Worm (Caenorhabditis elegans) whole organism, L1 larva: ENCODE data around the gene msp-31.

Source experiments
- C16A3.4 ChIP-seq: fragments of 150-350 bp; optimal IDR thresholded peaks from 2 replicates; lab custom pipeline; 2014; ENCODE audit warnings: missing biosample characterization, missing genetic modification characterization
- aha-1 ChIP-seq: fragments of 150-350 bp; optimal IDR thresholded peaks from 2 replicates; lab custom pipeline; 2014; ENCODE audit warnings: missing biosample characterization, missing genetic modification characterization
- alr-1 ChIP-seq: fragments of 200-800 bp; sonication (Bioruptor generic); optimal IDR thresholded peaks from 2 replicates; lab custom pipeline; 2018; ENCODE audit warnings: borderline replicate concordance, mild to moderate bottlenecking, missing genetic modification characterization, missing compliant biosample characterization
- ama-1 ChIP-seq: fragments of 150-350 bp; optimal IDR thresholded peaks from 2 replicates; lab custom pipeline; 2014
- blmp-1 ChIP-seq: fragments of 150-350 bp; optimal IDR thresholded peaks from 2 replicates; lab custom pipeline; 2014; ENCODE audit warnings: missing biosample characterization, missing genetic modification characterization
- ceh-8 ChIP-seq: fragments of 200-800 bp; sonication (Bioruptor generic); optimal IDR thresholded peaks from 2 replicates; lab custom pipeline; 2018; ENCODE audit warnings: mild to moderate bottlenecking, missing genetic modification characterization, moderate library complexity, missing compliant biosample characterization
- ceh-90 ChIP-seq: sonication (generic microtip); optimal IDR thresholded peaks from 2 replicates; lab custom pipeline; 2016; ENCODE audit warnings: missing genetic modification characterization, missing compliant biosample characterization
- ces-1 ChIP-seq: fragments of 150-350 bp; optimal IDR thresholded peaks from 2 replicates; lab custom pipeline; 2014; ENCODE audit warnings: missing biosample characterization, missing genetic modification reagents, missing genetic modification characterization
- efl-1 ChIP-seq, 4 experiments: fragments of 150-350 bp; optimal IDR thresholded peaks in 3 of 4; peaks in 1 of 4; 1 replicate in 1 of 4; 2 replicates in 3 of 4; lab custom pipeline; 2014; ENCODE audit warnings: missing biosample characterization in 2 of 4, missing genetic modification characterization in 2 of 4, missing genetic modification reagents in 2 of 4
- egl-13 ChIP-seq: sonication (generic microtip); optimal IDR thresholded peaks from 2 replicates; lab custom pipeline; 2016; ENCODE audit warnings: missing genotype, missing genetic modification reagents, missing genetic modification characterization, missing compliant biosample characterization
- egl-27 ChIP-seq, 2 experiments: fragments of 150-350 bp in 1 of 2; sonication (generic microtip); optimal IDR thresholded peaks; 3 replicates each; lab custom pipeline; 2017 to 2018; ENCODE audit warnings: missing biosample characterization in 2 of 2, missing genetic modification characterization in 2 of 2, missing genetic modification reagents in 2 of 2
- elt-2 ChIP-seq: sonication (generic microtip); optimal IDR thresholded peaks from 2 replicates; lab custom pipeline; 2016; ENCODE audit warnings: missing genetic modification characterization, mild to moderate bottlenecking, inconsistent platforms, missing compliant biosample characterization, missing genetic modification reagents
- elt-3 ChIP-seq, 6 experiments: fragments of 150-350 bp in 1 of 6; sonication (generic microtip); optimal IDR thresholded peaks; 2 replicates each; lab custom pipeline; 2017 to 2018; ENCODE audit warnings: missing biosample characterization in 6 of 6, missing genetic modification characterization in 6 of 6, inconsistent platforms in 1 of 6
- ets-5 ChIP-seq: fragments of 200-800 bp; sonication (Bioruptor generic); IDR thresholded peaks from 2 replicates; pipeline ENCODE4 v1.3.6; 2022; ENCODE audit warnings: missing genetic modification characterization, missing compliant biosample characterization
- fkh-8 ChIP-seq: sonication (generic microtip); optimal IDR thresholded peaks from 2 replicates; lab custom pipeline; 2016; ENCODE audit warnings: mild to moderate bottlenecking, missing genetic modification characterization, missing compliant biosample characterization
- fos-1 ChIP-seq: fragments of 150-350 bp; optimal IDR thresholded peaks from 2 replicates; lab custom pipeline; 2014; ENCODE audit warnings: missing biosample characterization, missing genetic modification characterization
- hlh-4 ChIP-seq: sonication (generic microtip); optimal IDR thresholded peaks from 2 replicates; lab custom pipeline; 2016; ENCODE audit warnings: mild to moderate bottlenecking, missing genetic modification characterization, missing compliant biosample characterization
- hpl-2 ChIP-seq: fragments of 150-350 bp; optimal IDR thresholded peaks from 2 replicates; lab custom pipeline; 2014; ENCODE audit warnings: missing biosample characterization, missing genetic modification reagents, missing genetic modification characterization
- irx-1 ChIP-seq: sonication (generic microtip); optimal IDR thresholded peaks from 2 replicates; lab custom pipeline; 2016; ENCODE audit warnings: missing genetic modification characterization, missing compliant biosample characterization
- jun-1 ChIP-seq: fragments of 150-350 bp; optimal IDR thresholded peaks from 2 replicates; lab custom pipeline; 2014; ENCODE audit warnings: missing biosample characterization, missing genetic modification reagents, missing genetic modification characterization
- lin-13 ChIP-seq: fragments of 150-350 bp; optimal IDR thresholded peaks from 2 replicates; lab custom pipeline; 2014; ENCODE audit warnings: missing biosample characterization, missing genetic modification reagents, missing genetic modification characterization
- lin-14 ChIP-seq: fragments of 200-800 bp; sonication (Bioruptor generic); optimal IDR thresholded peaks from 2 replicates; lab custom pipeline; 2018; ENCODE audit warnings: mild to moderate bottlenecking, missing genetic modification characterization, moderate library complexity, missing compliant biosample characterization
- lin-15B ChIP-seq: fragments of 150-350 bp; sonication (generic microtip); optimal IDR thresholded peaks from 3 replicates; lab custom pipeline; 2014; ENCODE audit warnings: missing biosample characterization, missing genetic modification characterization
- lir-3 ChIP-seq: sonication (generic microtip); optimal IDR thresholded peaks from 2 replicates; lab custom pipeline; 2016; ENCODE audit warnings: mild to moderate bottlenecking, missing genetic modification characterization, moderate library complexity, missing compliant biosample characterization; ENCODE audit not compliant: poor library complexity
- mab-9 ChIP-seq: fragments of 200-800 bp; sonication (Bioruptor generic); IDR thresholded peaks from 2 replicates; pipeline ENCODE4 v1.3.6; 2022; ENCODE audit warnings: missing genetic modification reagents, missing genetic modification characterization, missing compliant biosample characterization
- mdl-1 ChIP-seq, 2 experiments: fragments of 150-350 bp; optimal IDR thresholded peaks; 2 replicates each; lab custom pipeline; 2014 to 2017; ENCODE audit warnings: missing biosample characterization in 2 of 2, missing genetic modification characterization in 2 of 2, inconsistent platforms in 1 of 2
- mef-2 ChIP-seq: fragments of 150-350 bp; optimal IDR thresholded peaks from 2 replicates; lab custom pipeline; 2014; ENCODE audit warnings: missing biosample characterization, missing genetic modification characterization
- mep-1 ChIP-seq: fragments of 150-350 bp; optimal IDR thresholded peaks from 2 replicates; lab custom pipeline; 2014; ENCODE audit warnings: missing biosample characterization, missing genetic modification characterization
- nhr-11 ChIP-seq: fragments of 150-350 bp; optimal IDR thresholded peaks from 2 replicates; lab custom pipeline; 2014; ENCODE audit warnings: missing biosample characterization, missing genetic modification characterization
- nhr-12 ChIP-seq: sonication (generic microtip); optimal IDR thresholded peaks from 2 replicates; lab custom pipeline; 2017; ENCODE audit warnings: missing biosample characterization, missing genetic modification characterization
- nhr-19 ChIP-seq: fragments of 200-800 bp; sonication (Bioruptor generic); conservative IDR thresholded peaks from 2 replicates; pipeline ENCODE4 v1.3.6; 2022; ENCODE audit warnings: missing genetic modification characterization, missing compliant biosample characterization
- nhr-20 ChIP-seq: sonication (generic microtip); optimal IDR thresholded peaks from 2 replicates; lab custom pipeline; 2016; ENCODE audit warnings: mild to moderate bottlenecking, missing genetic modification characterization, missing compliant biosample characterization
- nhr-47 ChIP-seq: sonication (generic microtip); optimal IDR thresholded peaks from 2 replicates; lab custom pipeline; 2016; ENCODE audit warnings: mild to moderate bottlenecking, missing genetic modification characterization, moderate library complexity, missing compliant biosample characterization
- nhr-71 ChIP-seq: sonication (generic microtip); optimal IDR thresholded peaks from 2 replicates; lab custom pipeline; 2016; ENCODE audit warnings: mild to moderate bottlenecking, missing genetic modification characterization, moderate library complexity, missing compliant biosample characterization
- nhr-76 ChIP-seq: sonication (generic microtip); optimal IDR thresholded peaks from 2 replicates; lab custom pipeline; 2017; ENCODE audit warnings: missing biosample characterization, missing genetic modification characterization
- nhr-77 ChIP-seq: fragments of 150-350 bp; optimal IDR thresholded peaks from 2 replicates; lab custom pipeline; 2014; ENCODE audit warnings: missing biosample characterization, missing genetic modification characterization
- nhr-90 ChIP-seq: sonication (generic microtip); optimal IDR thresholded peaks from 2 replicates; lab custom pipeline; 2016; ENCODE audit warnings: mild to moderate bottlenecking, missing genetic modification characterization, missing compliant biosample characterization; ENCODE audit not compliant: poor library complexity
- pag-3 ChIP-seq: sonication (generic microtip); optimal IDR thresholded peaks from 2 replicates; lab custom pipeline; 2017; ENCODE audit warnings: missing genetic modification characterization, mild to moderate bottlenecking, missing compliant biosample characterization, antibody characterized with exemption, borderline replicate concordance; ENCODE audit not compliant: insufficient read depth
- pqm-1 ChIP-seq: sonication (generic microtip); optimal IDR thresholded peaks from 3 replicates; lab custom pipeline; 2017; ENCODE audit warnings: missing biosample characterization, missing genetic modification characterization
- skn-1 ChIP-seq: fragments of 150-350 bp; optimal IDR thresholded peaks from 2 replicates; lab custom pipeline; 2014; ENCODE audit warnings: missing biosample characterization, missing genetic modification characterization
- unc-130 ChIP-seq: fragments of 150-350 bp; optimal IDR thresholded peaks from 2 replicates; lab custom pipeline; 2017; ENCODE audit warnings: missing biosample characterization, missing genetic modification characterization, inconsistent platforms
- unc-30 ChIP-seq: sonication (generic microtip); optimal IDR thresholded peaks from 2 replicates; lab custom pipeline; 2017; ENCODE audit warnings: missing biosample characterization, missing genetic modification characterization
- unc-98 ChIP-seq: fragments of 200-800 bp; sonication (Bioruptor generic); IDR thresholded peaks from 2 replicates; pipeline ENCODE4 v1.3.6; 2022; ENCODE audit warnings: missing genetic modification characterization, missing compliant biosample characterization
- zag-1 ChIP-seq: fragments of 150-350 bp; optimal IDR thresholded peaks from 2 replicates; lab custom pipeline; 2014; ENCODE audit warnings: missing biosample characterization, missing genetic modification characterization
- zip-4 ChIP-seq: fragments of 200-800 bp; sonication (Bioruptor generic); optimal IDR thresholded peaks from 2 replicates; lab custom pipeline; 2018; ENCODE audit warnings: mild to moderate bottlenecking, missing genetic modification characterization, moderate library complexity, missing compliant biosample characterization

msp-31 gene

ce11 chrII:4884403-4884802 lies 32.0 kb downstream of the msp-31 start:
- TF ChIP-seq fkh-8 (tag; lab: Kevin White, UChicago) (no peak), efl-1 (optimal IDR thresholded peaks at IDR 0.05; lab: Kevin White, UChicago) (no peak), efl-1 (GFP tag; optimal IDR thresholded peaks at IDR 0.05 in 1 of 2; lab: Kevin White, UChicago) (peak in 1 of 2 experiments; percentile 52), ceh-90 (tag; lab: Kevin White, UChicago) (no peak), lin-13 (no peak), zag-1 (tag; lab: Kevin White, UChicago) (no peak), unc-130 (no peak), lin-14 (GFP tag; lab: Kevin White, UChicago) (no peak), hlh-4 (no peak)

- no peak for TF ChIP-seq blmp-1 (tag; lab: Kevin White, UChicago)
- peak; percentile 10 for TF ChIP-seq elt-2 (tag; lab: Kevin White, UChicago)
Observed at ce11 chrII:4883412-4883811, 33.0 kb downstream of the msp-31 start, which contains the start of gene gst-8. gst-8 (plus strand) TSS chrII:4883712.

- TF ChIP-seq skn-1 (tag; lab: Kevin White, UChicago): no peak
- TF ChIP-seq efl-1 (optimal IDR thresholded peaks at IDR 0.05; lab: Kevin White, UChicago): no peak
- no peak for TF ChIP-seq efl-1 (GFP tag; optimal IDR thresholded peaks at IDR 0.05 in 1 of 2; lab: Kevin White, UChicago)
- no peak for TF ChIP-seq pqm-1 (tag; lab: Kevin White, UChicago)
- TF ChIP-seq nhr-20 (tag; lab: Kevin White, UChicago): peak; percentile 39
- TF ChIP-seq nhr-11: no peak
Observed at ce11 chrII:4882498-4882897, 33.9 kb downstream of the msp-31 start.

- TF ChIP-seq nhr-71 (tag; lab: Kevin White, UChicago): peak; percentile 48
- TF ChIP-seq ets-5 (GFP tag; lab: Robert Waterston, UW): no peak
- TF ChIP-seq nhr-11: no peak
- no peak for TF ChIP-seq mab-9 (GFP tag; lab: Robert Waterston, UW)
- TF ChIP-seq mef-2 (tag; lab: Kevin White, UChicago): no peak
- no peak for TF ChIP-seq egl-13
- no peak for TF ChIP-seq zip-4
- no peak for TF ChIP-seq nhr-77 (tag; lab: Kevin White, UChicago)
- TF ChIP-seq aha-1 (tag; lab: Kevin White, UChicago): no peak
- TF ChIP-seq ces-1 (GFP tag; lab: Kevin White, UChicago): no peak
- no peak for TF ChIP-seq pag-3 (tag; lab: Kevin White, UChicago)
- TF ChIP-seq C16A3.4 (tag; lab: Kevin White, UChicago): no peak
- TF ChIP-seq unc-30 (tag; lab: Kevin White, UChicago): no peak
- no peak for TF ChIP-seq lir-3 (tag; lab: Kevin White, UChicago)
- peak; percentile 98 for TF ChIP-seq skn-1 (tag; lab: Kevin White, UChicago)
- TF ChIP-seq lin-15B (tag; lab: Kevin White, UChicago): no peak
- no peak for TF ChIP-seq fos-1 (tag; lab: Kevin White, UChicago)
- TF ChIP-seq pqm-1 (tag; lab: Kevin White, UChicago): no peak
- no peak for TF ChIP-seq ceh-90 (tag; lab: Kevin White, UChicago)
- TF ChIP-seq mep-1 (tag; lab: Kevin White, UChicago): no peak
- TF ChIP-seq nhr-20 (tag; lab: Kevin White, UChicago): peak; percentile 90
- TF ChIP-seq nhr-47 (tag; lab: Kevin White, UChicago): no peak
- peak; percentile 3 for TF ChIP-seq efl-1 (optimal IDR thresholded peaks at IDR 0.05; lab: Kevin White, UChicago)
- TF ChIP-seq efl-1 (GFP tag; optimal IDR thresholded peaks at IDR 0.05 in 1 of 2; lab: Kevin White, UChicago): peak in 1 of 2 experiments; percentile 77
- peak; percentile 19 for TF ChIP-seq nhr-90 (tag; lab: Kevin White, UChicago)
- TF ChIP-seq jun-1: no peak
- no peak for TF ChIP-seq nhr-76 (tag; lab: Kevin White, UChicago)
- TF ChIP-seq alr-1: no peak
- TF ChIP-seq lin-14 (GFP tag; lab: Kevin White, UChicago): peak; percentile 65
- peak in 2 of 6 experiments; percentile 9 to 17 for TF ChIP-seq elt-3 (tag; optimal IDR thresholded peaks at IDR 0.05; lab: Kevin White, UChicago)
- TF ChIP-seq nhr-12 (tag; lab: Kevin White, UChicago): no peak
- peak in 1 of 2 experiments; percentile 29 for TF ChIP-seq mdl-1 (tag; optimal IDR thresholded peaks at IDR 0.05; lab: Kevin White, UChicago)
- no peak for TF ChIP-seq irx-1 (tag; lab: Kevin White, UChicago)
- TF ChIP-seq nhr-19: 0 out of 2 replicates have a peak, but pooled peaks have one; percentile 8
- TF ChIP-seq ceh-8 (GFP tag; lab: Kevin White, UChicago): no peak
- no peak for TF ChIP-seq egl-27 (tag; optimal IDR thresholded peaks at IDR 0.05; lab: Kevin White, UChicago)
- TF ChIP-seq hpl-2 (GFP tag; lab: Kevin White, UChicago): no peak
- no peak for TF ChIP-seq ama-1 (lab: Kevin White, UChicago)
- no peak for TF ChIP-seq unc-98 (GFP tag; lab: Robert Waterston, UW)
Observed at ce11 chrII:4881727-4882126, 34.6 kb downstream of the msp-31 start, which contains the start of gene gst-7. gst-7 (plus strand) TSS chrII:4882062.
